Worm (Caenorhabditis elegans) whole organism, young adult: ENCODE data around the gene K03A11.6.

ENCODE experiments used
- B0261.1 ChIP-seq: sonication (generic microtip); optimal IDR thresholded peaks from 2 replicates; lab custom pipeline; 2016; ENCODE audit warnings: mild to moderate bottlenecking, missing genetic modification characterization, moderate library complexity, missing compliant biosample characterization
- F23B12.7 ChIP-seq: sonication (generic microtip); optimal IDR thresholded peaks from 2 replicates; lab custom pipeline; 2017; ENCODE audit warnings: missing genetic modification characterization, mild to moderate bottlenecking, missing compliant biosample characterization, antibody characterized with exemption, moderate library complexity; ENCODE audit not compliant: insufficient read depth
- F57A8.1 ChIP-seq: fragments of 200-800 bp; sonication (Bioruptor generic); optimal IDR thresholded peaks from 2 replicates; lab custom pipeline; 2018; ENCODE audit warnings: mild to moderate bottlenecking, missing genetic modification characterization, moderate library complexity, missing compliant biosample characterization
- K11D2.4 ChIP-seq: fragments of 200-800 bp; sonication (Bioruptor generic); IDR thresholded peaks from 2 replicates; pipeline ENCODE4 v1.3.6; 2022; ENCODE audit warnings: missing genetic modification reagents, missing genetic modification characterization, missing compliant biosample characterization
- Y95B8A.8 ChIP-seq: fragments of 200-800 bp; sonication (Bioruptor generic); IDR thresholded peaks from 2 replicates; pipeline ENCODE4 v1.3.6; 2022; ENCODE audit warnings: missing genetic modification reagents, missing genetic modification characterization, missing compliant biosample characterization
- attf-5 ChIP-seq: fragments of 200-800 bp; sonication (Bioruptor generic); optimal IDR thresholded peaks from 2 replicates; lab custom pipeline; 2018; ENCODE audit warnings: mild to moderate bottlenecking, missing genetic modification characterization, missing compliant biosample characterization
- him-1 ChIP-seq: sonication (generic microtip); optimal IDR thresholded peaks from 2 replicates; lab custom pipeline; 2016; ENCODE audit warnings: missing genotype, missing genetic modification reagents, missing genetic modification characterization, missing compliant biosample characterization
- nfya-2 ChIP-seq: fragments of 200-800 bp; sonication (Bioruptor generic); IDR thresholded peaks from 2 replicates; pipeline ENCODE4 v1.3.6; 2022; ENCODE audit warnings: missing genetic modification reagents, missing genetic modification characterization, missing compliant biosample characterization
- rpc-1 ChIP-seq, 2 experiments: fragments of 150-350 bp in 1 of 2; sonication (generic microtip) in 1 of 2; optimal IDR thresholded peaks; 2 replicates each; lab custom pipeline; 2014 to 2018; ENCODE audit warnings: missing biosample characterization in 1 of 2, missing genetic modification characterization in 1 of 2, missing genetic modification reagents in 1 of 2, missing genotype in 1 of 2
- snpc-4 ChIP-seq, 5 experiments: fragments of 150-350 bp in 1 of 5; sonication (generic microtip) in 4 of 5; optimal IDR thresholded peaks; 2 replicates each; lab custom pipeline; 2014 to 2018; ENCODE audit warnings: missing genetic modification characterization in 5 of 5, missing biosample characterization in 3 of 5, antibody characterized with exemption in 2 of 5, mild to moderate bottlenecking in 2 of 5, missing compliant biosample characterization in 2 of 5, missing genotype in 2 of 5, moderate library complexity in 2 of 5, missing genetic modification reagents in 1 of 5
- unc-62 ChIP-seq: fragments of 150-350 bp; optimal IDR thresholded peaks from 2 replicates; lab custom pipeline; 2014; ENCODE audit warnings: missing biosample characterization, missing genetic modification reagents, missing genetic modification characterization

- no peak for TF ChIP-seq unc-62 (GFP tag; lab: Kevin White, UChicago)
- no peak for TF ChIP-seq F57A8.1 (GFP tag; lab: Kevin White, UChicago)
- no peak for TF ChIP-seq nfya-2 (GFP tag; lab: Robert Waterston, UW)
- no peak for TF ChIP-seq snpc-4 (GFP tag; optimal IDR thresholded peaks at IDR 0.05; lab: Kevin White, UChicago)
- no peak for TF ChIP-seq snpc-4 (tag; optimal IDR thresholded peaks at IDR 0.05; lab: Kevin White, UChicago)
- TF ChIP-seq attf-5 (GFP tag; lab: Kevin White, UChicago) = no peak
- no peak for TF ChIP-seq B0261.1 (tag; lab: Kevin White, UChicago)
- no peak for TF ChIP-seq K11D2.4 (GFP tag; lab: Robert Waterston, UW)
- TF ChIP-seq rpc-1 (optimal IDR thresholded peaks at IDR 0.05; lab: Kevin White, UChicago) = no peak
- no peak for TF ChIP-seq rpc-1 (tag; optimal IDR thresholded peaks at IDR 0.05; lab: Kevin White, UChicago)
- no peak for TF ChIP-seq Y95B8A.8 (GFP tag; lab: Robert Waterston, UW)
- TF ChIP-seq F23B12.7 (tag; lab: Kevin White, UChicago) = no peak
- no peak for TF ChIP-seq him-1
Observed at ce11 chrX:13032610-13033009, 23.1 kb upstream of the K03A11.6 start, which contains the start of gene npr-10.
